Fruit fly (Drosophila melanogaster): ENCODE results near the gene CG9953.

CG9953 gene

dm6 chr3L:7013568-7014305 lies 44.3 kb downstream of the CG9953 start (continued):
- TF ChIP-seq NFAT (GFP tag; IDR thresholded peaks at IDR 0.05), result peak; percentile 57
- no peak for TF ChIP-seq dm (GFP tag; optimal IDR thresholded peaks at IDR 0.05)
- no peak for TF ChIP-seq CG2712 (tag; optimal IDR thresholded peaks at IDR 0.05)
- peak; percentile 61 for TF ChIP-seq Jarid2 (GFP tag; optimal IDR thresholded peaks at IDR 0.05)
- no peak for TF ChIP-seq kay (GFP tag; optimal IDR thresholded peaks at IDR 0.05)
- TF ChIP-seq CG11695 (GFP tag; IDR thresholded peaks at IDR 0.05), result peak; percentile 56; the same call in 1 of the 3 replicates
- TF ChIP-seq pnt (GFP tag; optimal IDR thresholded peaks at IDR 0.05), result no peak
- no peak for TF ChIP-seq CG2116 (GFP tag; optimal IDR thresholded peaks at IDR 0.05)
- peak; percentile 96 for TF ChIP-seq Deaf1 (tag; optimal IDR thresholded peaks at IDR 0.05)
- TF ChIP-seq CG2202 (tag; optimal IDR thresholded peaks at IDR 0.05), result no peak
- no peak for TF ChIP-seq CG42726 (GFP tag; IDR thresholded peaks at IDR 0.05; ENCODE audit: partially characterized antibody)
- no peak for TF ChIP-seq fd64A (GFP tag; optimal IDR thresholded peaks at IDR 0.05)
- no peak for TF ChIP-seq Eip74EF (GFP tag; optimal IDR thresholded peaks at IDR 0.05)
- TF ChIP-seq CG11504 (tag; optimal IDR thresholded peaks at IDR 0.05), result peak; percentile 18
- TF ChIP-seq Awh (GFP tag; IDR thresholded peaks at IDR 0.05), result peak; percentile 39; the same call in 1 of the 2 replicates
- TF ChIP-seq Abd-B (GFP tag; optimal IDR thresholded peaks at IDR 0.05), result no peak
- TF ChIP-seq CG14667 (GFP tag; IDR thresholded peaks at IDR 0.05), result no peak; the same call in 1 of the 2 replicates
- TF ChIP-seq Doc2 (GFP tag; IDR thresholded peaks at IDR 0.05), result no peak
- TF ChIP-seq Gug (GFP tag; IDR thresholded peaks at IDR 0.05), result peak; percentile 9; the same call in 1 of the 4 replicates
- TF ChIP-seq CG10431 (GFP tag; optimal IDR thresholded peaks at IDR 0.05), result no peak
- 0 out of 3 replicates have a peak, but pooled peaks have one; percentile 6 for TF ChIP-seq CG3726 (GFP tag; IDR thresholded peaks at IDR 0.05)
- no peak for TF ChIP-seq Lhr (GFP tag; optimal IDR thresholded peaks at IDR 0.05)
- no peak for TF ChIP-seq usp (GFP tag; optimal IDR thresholded peaks at IDR 0.05)
- TF ChIP-seq D19A (tag; optimal IDR thresholded peaks at IDR 0.05), result no peak
- TF ChIP-seq pan (optimal IDR thresholded peaks at IDR 0.05), result no peak
- TF ChIP-seq pan (GFP tag; optimal IDR thresholded peaks at IDR 0.05 in 1 of 2, IDR thresholded peaks at IDR 0.05 in 1 of 2), result peak in 1 of 2 experiments; percentile 52
- TF ChIP-seq trem (tag; optimal IDR thresholded peaks at IDR 0.05), result no peak
- 0 out of 4 replicates have a peak, but pooled peaks have one; percentile 68 for TF ChIP-seq chinmo (GFP tag; IDR thresholded peaks at IDR 0.05; ENCODE audit: partially characterized antibody)
- no peak for TF ChIP-seq CG7786 (GFP tag; optimal IDR thresholded peaks at IDR 0.05)
- TF ChIP-seq Dll (GFP tag; IDR thresholded peaks at IDR 0.05; ENCODE audit: partially characterized antibody), result no peak
- peak; percentile 19 for TF ChIP-seq tio (GFP tag; optimal IDR thresholded peaks at IDR 0.05)
- TF ChIP-seq CG17385 (GFP tag; optimal IDR thresholded peaks at IDR 0.05), result peak; percentile 37
- TF ChIP-seq D19B (GFP tag; optimal IDR thresholded peaks at IDR 0.05), result no peak
- TF ChIP-seq bsh (GFP tag; optimal IDR thresholded peaks at IDR 0.05), result peak in 1 of 2 experiments; percentile 21
- TF ChIP-seq Side (GFP tag; optimal IDR thresholded peaks at IDR 0.05), result no peak
- peak; percentile 35 for TF ChIP-seq CG12659 (GFP tag; optimal IDR thresholded peaks at IDR 0.05)
- TF ChIP-seq CG1233 (GFP tag; optimal IDR thresholded peaks at IDR 0.05), result no peak
- TF ChIP-seq CG30403 (GFP tag; optimal IDR thresholded peaks at IDR 0.05), result peak; percentile 23
- TF ChIP-seq cato (GFP tag; optimal IDR thresholded peaks at IDR 0.05; ENCODE audit: borderline replicate concordance), result no peak
- no peak for TF ChIP-seq croc (GFP tag; conservative IDR thresholded peaks at IDR 0.05)
- peak in 1 of 2 experiments; percentile 60 for TF ChIP-seq Hr51 (GFP tag; optimal IDR thresholded peaks at IDR 0.05)
- TF ChIP-seq CG10462 (GFP tag; optimal IDR thresholded peaks at IDR 0.05), result no peak
- no peak for TF ChIP-seq CG12744 (GFP tag; optimal IDR thresholded peaks at IDR 0.05)
- no peak for TF ChIP-seq Blimp-1 (GFP tag; optimal IDR thresholded peaks at IDR 0.05)
- no peak for TF ChIP-seq so (GFP tag; IDR thresholded peaks at IDR 0.05)
- 0 out of 3 replicates have a peak, but pooled peaks have one; percentile 26 for TF ChIP-seq CG34422 (GFP tag; IDR thresholded peaks at IDR 0.05)
- TF ChIP-seq slbo (GFP tag; IDR thresholded peaks at IDR 0.05), result peak; percentile 75
- no peak for TF ChIP-seq Hmx (GFP tag; optimal IDR thresholded peaks at IDR 0.05)
- no peak for TF ChIP-seq Nf-YC (tag; optimal IDR thresholded peaks at IDR 0.05)

Data from whole organism, embryonic.